Worm (Caenorhabditis elegans) whole organism, young adult: ENCODE data around the gene gst-23.

Source experiments
- B0035.1 ChIP-seq: sonication (generic microtip); optimal IDR thresholded peaks from 2 replicates; lab custom pipeline; 2016; ENCODE audit warnings: missing genetic modification characterization, mild to moderate bottlenecking, missing compliant biosample characterization, missing genotype, missing genetic modification reagents
- C17E4.6 ChIP-seq: fragments of 200-800 bp; sonication (Bioruptor generic); IDR thresholded peaks from 2 replicates; pipeline ENCODE4 v1.3.6; 2022; ENCODE audit warnings: missing genetic modification reagents, missing genetic modification characterization, missing compliant biosample characterization
- D2030.7 ChIP-seq: fragments of 200-800 bp; sonication (Bioruptor generic); IDR thresholded peaks from 2 replicates; pipeline ENCODE4 v1.3.6; 2022; ENCODE audit warnings: missing genetic modification reagents, missing genetic modification characterization, missing compliant biosample characterization
- F37B4.10 ChIP-seq: fragments of 200-800 bp; sonication (Bioruptor generic); IDR thresholded peaks from 2 replicates; pipeline ENCODE4 v1.3.6; 2022; ENCODE audit warnings: missing genetic modification characterization, missing compliant biosample characterization
- F55B11.4 ChIP-seq: sonication (generic microtip); optimal IDR thresholded peaks from 2 replicates; lab custom pipeline; 2016; ENCODE audit warnings: missing compliant biosample characterization, missing genetic modification characterization, borderline replicate concordance; ENCODE audit not compliant: insufficient read depth
- F57A8.1 ChIP-seq: fragments of 200-800 bp; sonication (Bioruptor generic); optimal IDR thresholded peaks from 2 replicates; lab custom pipeline; 2018; ENCODE audit warnings: mild to moderate bottlenecking, missing genetic modification characterization, moderate library complexity, missing compliant biosample characterization
- F57C9.4 ChIP-seq: sonication (generic microtip); optimal IDR thresholded peaks from 2 replicates; lab custom pipeline; 2017; ENCODE audit warnings: mild to moderate bottlenecking, missing genetic modification characterization, missing compliant biosample characterization
- K11D2.4 ChIP-seq: fragments of 200-800 bp; sonication (Bioruptor generic); IDR thresholded peaks from 2 replicates; pipeline ENCODE4 v1.3.6; 2022; ENCODE audit warnings: missing genetic modification reagents, missing genetic modification characterization, missing compliant biosample characterization
- Y53G8AR.9 ChIP-seq: fragments of 200-800 bp; sonication (Bioruptor generic); conservative IDR thresholded peaks from 2 replicates; pipeline ENCODE4 v1.3.6; 2022; ENCODE audit warnings: missing genetic modification reagents, missing genetic modification characterization, missing compliant biosample characterization
- Y95B8A.8 ChIP-seq: fragments of 200-800 bp; sonication (Bioruptor generic); IDR thresholded peaks from 2 replicates; pipeline ENCODE4 v1.3.6; 2022; ENCODE audit warnings: missing genetic modification reagents, missing genetic modification characterization, missing compliant biosample characterization
- aptf-2 ChIP-seq: fragments of 200-800 bp; sonication (Bioruptor generic); conservative IDR thresholded peaks from 2 replicates; pipeline ENCODE4 v1.3.6; 2022; ENCODE audit warnings: missing genetic modification reagents, missing genetic modification characterization, missing compliant biosample characterization
- atf-7 ChIP-seq: sonication (generic microtip); optimal IDR thresholded peaks from 2 replicates; lab custom pipeline; 2017; ENCODE audit warnings: mild to moderate bottlenecking, missing genetic modification characterization, missing compliant biosample characterization
- attf-3 ChIP-seq: fragments of 200-800 bp; sonication (Bioruptor generic); conservative IDR thresholded peaks from 2 replicates; pipeline ENCODE4 v1.3.6; 2022; ENCODE audit warnings: missing genetic modification reagents, missing genetic modification characterization, missing compliant biosample characterization
- attf-5 ChIP-seq: fragments of 200-800 bp; sonication (Bioruptor generic); optimal IDR thresholded peaks from 2 replicates; lab custom pipeline; 2018; ENCODE audit warnings: mild to moderate bottlenecking, missing genetic modification characterization, missing compliant biosample characterization
- ccch-3 ChIP-seq: fragments of 200-800 bp; sonication (Bioruptor generic); optimal IDR thresholded peaks from 2 replicates; lab custom pipeline; 2018; ENCODE audit warnings: mild to moderate bottlenecking, missing genetic modification characterization, missing compliant biosample characterization
- cebp-1 ChIP-seq, 2 experiments: fragments of 200-800 bp in 1 of 2; sonication (Bioruptor generic) in 1 of 2; sonication (generic microtip) in 1 of 2; IDR thresholded peaks in 1 of 2; optimal IDR thresholded peaks in 1 of 2; 2 replicates each; pipeline versions ENCODE4 v1.3.6 to Lab custom; 2017 to 2022; ENCODE audit warnings: missing compliant biosample characterization in 2 of 2, missing genetic modification characterization in 2 of 2, mild to moderate bottlenecking in 1 of 2, missing genetic modification reagents in 1 of 2, moderate library complexity in 1 of 2
- ceh-100 ChIP-seq: fragments of 200-800 bp; sonication (Bioruptor generic); IDR thresholded peaks from 2 replicates; pipeline ENCODE4 v1.3.6; 2022; ENCODE audit warnings: missing genetic modification reagents, missing genetic modification characterization, missing compliant biosample characterization
- ceh-27 ChIP-seq: fragments of 200-800 bp; sonication (Bioruptor generic); optimal IDR thresholded peaks from 2 replicates; lab custom pipeline; 2018; ENCODE audit warnings: mild to moderate bottlenecking, missing genetic modification characterization, moderate library complexity, missing compliant biosample characterization
- ceh-91 ChIP-seq: fragments of 200-800 bp; sonication (Bioruptor generic); IDR thresholded peaks from 2 replicates; pipeline ENCODE4 v1.3.6; 2022; ENCODE audit warnings: missing genetic modification reagents, missing genetic modification characterization, missing compliant biosample characterization
- chd-7 ChIP-seq: sonication (generic microtip); optimal IDR thresholded peaks from 2 replicates; lab custom pipeline; 2016; ENCODE audit warnings: mild to moderate bottlenecking, missing genetic modification characterization, moderate library complexity, missing compliant biosample characterization
- dpff-1 ChIP-seq: sonication (generic microtip); optimal IDR thresholded peaks from 2 replicates; lab custom pipeline; 2017; ENCODE audit warnings: mild to moderate bottlenecking, missing genetic modification characterization, missing compliant biosample characterization
- dpl-1 ChIP-seq: fragments of 150-350 bp; optimal IDR thresholded peaks from 2 replicates; lab custom pipeline; 2014; ENCODE audit warnings: missing biosample characterization, missing genetic modification reagents, missing genetic modification characterization
- efl-1 ChIP-seq: fragments of 150-350 bp; optimal IDR thresholded peaks from 2 replicates; lab custom pipeline; 2014; ENCODE audit warnings: missing biosample characterization, missing genetic modification reagents, missing genetic modification characterization
- ekl-4 ChIP-seq: fragments of 200-800 bp; sonication (Bioruptor generic); IDR thresholded peaks from 2 replicates; pipeline ENCODE4 v1.3.6; 2022; ENCODE audit warnings: missing genetic modification reagents, missing genetic modification characterization, missing compliant biosample characterization
- hlh-26 ChIP-seq: fragments of 200-800 bp; sonication (Bioruptor generic); conservative IDR thresholded peaks from 2 replicates; pipeline ENCODE4 v1.3.6; 2022; ENCODE audit warnings: missing genetic modification reagents, missing genetic modification characterization, missing compliant biosample characterization
- let-607 ChIP-seq, 2 experiments: fragments of 200-800 bp in 1 of 2; sonication (Bioruptor generic) in 1 of 2; sonication (generic microtip) in 1 of 2; optimal IDR thresholded peaks; 2 replicates each; lab custom pipeline; 2016 to 2018; ENCODE audit warnings: mild to moderate bottlenecking in 2 of 2, missing compliant biosample characterization in 2 of 2, missing genetic modification characterization in 2 of 2, moderate library complexity in 2 of 2, missing genotype in 1 of 2
- madf-6 ChIP-seq: fragments of 200-800 bp; sonication (Bioruptor generic); IDR thresholded peaks from 2 replicates; pipeline ENCODE4 v1.3.6; 2022; ENCODE audit warnings: missing genetic modification reagents, missing genetic modification characterization, missing compliant biosample characterization
- madf-8 ChIP-seq: fragments of 200-800 bp; sonication (Bioruptor generic); conservative IDR thresholded peaks from 2 replicates; pipeline ENCODE4 v1.3.6; 2022; ENCODE audit warnings: missing genetic modification reagents, missing genetic modification characterization, missing compliant biosample characterization
- mel-28 ChIP-seq: sonication (generic microtip); optimal IDR thresholded peaks from 2 replicates; lab custom pipeline; 2016; ENCODE audit warnings: borderline replicate concordance, mild to moderate bottlenecking, missing genetic modification characterization, missing compliant biosample characterization
- pbrm-1 ChIP-seq: fragments of 200-800 bp; sonication (Bioruptor generic); IDR thresholded peaks from 2 replicates; pipeline ENCODE4 v1.3.6; 2022; ENCODE audit warnings: missing genetic modification reagents, missing genetic modification characterization, missing compliant biosample characterization
- sdz-38 ChIP-seq: sonication (generic microtip); optimal IDR thresholded peaks from 2 replicates; lab custom pipeline; 2016; ENCODE audit warnings: missing genotype, missing genetic modification characterization, missing compliant biosample characterization
- sea-2 ChIP-seq: fragments of 200-800 bp; sonication (Bioruptor generic); IDR thresholded peaks from 2 replicates; pipeline ENCODE4 v1.3.6; 2022; ENCODE audit warnings: missing genetic modification characterization, missing compliant biosample characterization
- snpc-3.4 ChIP-seq: sonication (generic microtip); optimal IDR thresholded peaks from 2 replicates; lab custom pipeline; 2017; ENCODE audit warnings: missing genetic modification characterization, mild to moderate bottlenecking, missing compliant biosample characterization, antibody characterized with exemption, moderate library complexity, missing genotype, missing genetic modification reagents
- snpc-4 ChIP-seq, 5 experiments: fragments of 150-350 bp in 1 of 5; sonication (generic microtip) in 4 of 5; optimal IDR thresholded peaks; 2 replicates each; lab custom pipeline; 2014 to 2018; ENCODE audit warnings: missing genetic modification characterization in 5 of 5, missing biosample characterization in 3 of 5, antibody characterized with exemption in 2 of 5, mild to moderate bottlenecking in 2 of 5, missing compliant biosample characterization in 2 of 5, missing genotype in 2 of 5, moderate library complexity in 2 of 5, missing genetic modification reagents in 1 of 5
- somi-1 ChIP-seq: fragments of 200-800 bp; sonication (Bioruptor generic); optimal IDR thresholded peaks from 2 replicates; lab custom pipeline; 2018; ENCODE audit warnings: mild to moderate bottlenecking, missing genetic modification characterization, missing compliant biosample characterization
- tlf-1 ChIP-seq: fragments of 200-800 bp; sonication (Bioruptor generic); optimal IDR thresholded peaks from 2 replicates; lab custom pipeline; 2018; ENCODE audit warnings: mild to moderate bottlenecking, missing genetic modification characterization, missing compliant biosample characterization
- unc-62 ChIP-seq: fragments of 150-350 bp; optimal IDR thresholded peaks from 2 replicates; lab custom pipeline; 2014; ENCODE audit warnings: missing biosample characterization, missing genetic modification reagents, missing genetic modification characterization
- xnd-1 ChIP-seq: sonication (generic microtip); optimal IDR thresholded peaks from 2 replicates; lab custom pipeline; 2016; ENCODE audit warnings: missing genotype, missing genetic modification reagents, missing genetic modification characterization, missing compliant biosample characterization
- ztf-18 ChIP-seq: sonication (generic microtip); optimal IDR thresholded peaks from 2 replicates; lab custom pipeline; 2016; ENCODE audit warnings: missing genotype, mild to moderate bottlenecking, missing genetic modification characterization, missing compliant biosample characterization
- ztf-22 ChIP-seq: fragments of 200-800 bp; sonication (Bioruptor generic); optimal IDR thresholded peaks from 2 replicates; lab custom pipeline; 2018; ENCODE audit warnings: mild to moderate bottlenecking, missing genetic modification characterization, moderate library complexity, missing compliant biosample characterization
- ztf-3 ChIP-seq: fragments of 200-800 bp; sonication (Bioruptor generic); optimal IDR thresholded peaks from 2 replicates; lab custom pipeline; 2018; ENCODE audit warnings: mild to moderate bottlenecking, missing genetic modification characterization, missing compliant biosample characterization

gst-23 gene

ce11 chrV:3260075-3260474 lies 17.0 kb downstream of the gst-23 start, which contains the start of gene srbc-5:
TSS of gene srbc-5 (plus strand) at chrV:3260375.
- TF ChIP-seq madf-8 (GFP tag; lab: Robert Waterston, UW) (no peak), tlf-1 (GFP tag; lab: Kevin White, UChicago) (no peak), unc-62 (no peak), mel-28 (tag; lab: Kevin White, UChicago) (no peak), Y95B8A.8 (GFP tag; lab: Robert Waterston, UW) (no peak), xnd-1 (tag; lab: Kevin White, UChicago) (no peak), somi-1 (GFP tag; lab: Kevin White, UChicago) (no peak), attf-5 (GFP tag; lab: Kevin White, UChicago) (no peak), attf-3 (GFP tag; lab: Robert Waterston, UW) (no peak), cebp-1 (GFP tag; IDR thresholded peaks at IDR 0.05; lab: Robert Waterston, UW) (no peak), cebp-1 (tag; optimal IDR thresholded peaks at IDR 0.05; lab: Kevin White, UChicago) (no peak), let-607 (tag; optimal IDR thresholded peaks at IDR 0.05; lab: Kevin White, UChicago) (no peak), sea-2 (GFP tag; lab: Robert Waterston, UW) (no peak), ccch-3 (GFP tag; lab: Kevin White, UChicago) (no peak)

- TF ChIP-seq F55B11.4 (no peak), F37B4.10 (GFP tag; lab: Robert Waterston, UW) (no peak), K11D2.4 (GFP tag; lab: Robert Waterston, UW) (no peak), ztf-18 (tag; lab: Kevin White, UChicago) (no peak), unc-62 (no peak), madf-6 (GFP tag; lab: Robert Waterston, UW) (no peak), attf-5 (GFP tag; lab: Kevin White, UChicago) (no peak), F57A8.1 (GFP tag; lab: Kevin White, UChicago) (no peak), efl-1 (GFP tag; lab: Kevin White, UChicago) (no peak), dpl-1 (no peak)
These were observed 23.1 kb downstream of the gst-23 start, which contains the start of gene T28A11.17 for ce11 chrV:3266189-3266588. TSS of gene T28A11.17 (minus strand) at chrV:3266289.

ce11 chrV:3267950-3268349 lies 24.9 kb downstream of the gst-23 start, which contains the start of gene T28A11.18:
TSS of gene T28A11.18 (minus strand) at chrV:3268050.
- TF ChIP-seq ceh-91 (GFP tag; lab: Robert Waterston, UW), result no peak
- TF ChIP-seq ekl-4, result no peak
- TF ChIP-seq snpc-4 (GFP tag; optimal IDR thresholded peaks at IDR 0.05; lab: Kevin White, UChicago), result no peak
- TF ChIP-seq snpc-4 (tag; optimal IDR thresholded peaks at IDR 0.05; lab: Kevin White, UChicago), result no peak
- no peak for TF ChIP-seq mel-28 (tag; lab: Kevin White, UChicago)
- TF ChIP-seq D2030.7 (GFP tag; lab: Robert Waterston, UW), result no peak
- TF ChIP-seq ztf-22 (GFP tag; lab: Kevin White, UChicago), result no peak
- TF ChIP-seq ztf-18 (tag; lab: Kevin White, UChicago), result no peak
- TF ChIP-seq C17E4.6 (GFP tag; lab: Robert Waterston, UW), result no peak
- TF ChIP-seq aptf-2 (GFP tag; lab: Robert Waterston, UW), result no peak
- no peak for TF ChIP-seq dpff-1 (tag; lab: Kevin White, UChicago)

- no peak for TF ChIP-seq ceh-91 (GFP tag; lab: Robert Waterston, UW)
- TF ChIP-seq F57C9.4 (tag; lab: Kevin White, UChicago), result no peak
- no peak for TF ChIP-seq K11D2.4 (GFP tag; lab: Robert Waterston, UW)
- no peak for TF ChIP-seq ztf-18 (tag; lab: Kevin White, UChicago)
- TF ChIP-seq dpff-1 (tag; lab: Kevin White, UChicago), result no peak
- TF ChIP-seq ceh-100, result no peak
- no peak for TF ChIP-seq sea-2 (GFP tag; lab: Robert Waterston, UW)
- TF ChIP-seq atf-7 (tag; lab: Kevin White, UChicago), result no peak
- TF ChIP-seq hlh-26 (GFP tag; lab: Robert Waterston, UW), result no peak
- no peak for TF ChIP-seq ceh-27 (GFP tag; lab: Kevin White, UChicago)
- no peak for TF ChIP-seq Y53G8AR.9 (GFP tag; lab: Robert Waterston, UW)
- no peak for TF ChIP-seq snpc-3.4 (tag; lab: Kevin White, UChicago)
- TF ChIP-seq ztf-3 (GFP tag; lab: Kevin White, UChicago), result no peak
- TF ChIP-seq aptf-2 (GFP tag; lab: Robert Waterston, UW), result no peak
- TF ChIP-seq B0035.1 (tag; lab: Kevin White, UChicago), result no peak
- TF ChIP-seq ekl-4, result no peak
- TF ChIP-seq chd-7 (tag; lab: Kevin White, UChicago), result no peak
- no peak for TF ChIP-seq pbrm-1 (GFP tag; lab: Robert Waterston, UW)
- no peak for TF ChIP-seq sdz-38
These were observed 26.3 kb downstream of the gst-23 start, which contains the start of gene T28A11.19 for ce11 chrV:3269407-3269806. TSS of gene T28A11.19 (minus strand) at chrV:3269514.
